Worm (Caenorhabditis elegans) whole organism, L2 larva: Measurements from ENCODE around the gene C04A11.1.

Experiments used
- C34F6.9 ChIP-seq: fragments of 150-350 bp; optimal IDR thresholded peaks from 2 replicates; lab custom pipeline; 2014; ENCODE audit warnings: missing biosample characterization, missing genetic modification characterization
- F13H6.1 ChIP-seq: sonication (generic microtip); optimal IDR thresholded peaks from 2 replicates; lab custom pipeline; 2016; ENCODE audit warnings: missing genetic modification characterization, missing compliant biosample characterization
- R02D3.7 ChIP-seq: fragments of 150-350 bp; optimal IDR thresholded peaks from 2 replicates; lab custom pipeline; 2014; ENCODE audit warnings: missing biosample characterization, missing genetic modification characterization
- Y55F3AM.14 ChIP-seq: fragments of 200-800 bp; sonication (Bioruptor generic); optimal IDR thresholded peaks from 2 replicates; lab custom pipeline; 2018; ENCODE audit warnings: mild to moderate bottlenecking, missing genetic modification characterization, missing compliant biosample characterization
- ZK546.5 ChIP-seq: sonication (generic microtip); optimal IDR thresholded peaks from 2 replicates; lab custom pipeline; 2017; ENCODE audit warnings: missing biosample characterization, missing genetic modification characterization
- alr-1 ChIP-seq: fragments of 150-350 bp; optimal IDR thresholded peaks from 2 replicates; lab custom pipeline; 2014; ENCODE audit warnings: missing biosample characterization, missing genetic modification characterization
- ama-1 ChIP-seq: fragments of 150-350 bp; optimal IDR thresholded peaks from 2 replicates; lab custom pipeline; 2018; ENCODE audit warnings: inconsistent platforms
- crh-2 ChIP-seq: sonication (generic microtip); optimal IDR thresholded peaks from 2 replicates; lab custom pipeline; 2017; ENCODE audit warnings: missing biosample characterization, missing genetic modification characterization
- dmd-4 ChIP-seq: sonication (generic microtip); optimal IDR thresholded peaks from 2 replicates; lab custom pipeline; 2017; ENCODE audit warnings: missing biosample characterization, missing genetic modification characterization
- elt-1 ChIP-seq: fragments of 150-350 bp; optimal IDR thresholded peaks from 2 replicates; lab custom pipeline; 2014; ENCODE audit warnings: missing biosample characterization, missing genetic modification characterization
- elt-3 ChIP-seq: sonication (generic microtip); optimal IDR thresholded peaks from 2 replicates; lab custom pipeline; 2017; ENCODE audit warnings: missing biosample characterization, missing genetic modification characterization
- lin-11 ChIP-seq: fragments of 150-350 bp; sonication (generic microtip); optimal IDR thresholded peaks from 2 replicates; lab custom pipeline; 2014; ENCODE audit warnings: missing biosample characterization, missing genetic modification characterization, inconsistent platforms, mixed read lengths
- lin-13 ChIP-seq: fragments of 150-350 bp; optimal IDR thresholded peaks from 2 replicates; lab custom pipeline; 2014; ENCODE audit warnings: missing biosample characterization, missing genetic modification reagents, missing genetic modification characterization
- lin-39 ChIP-seq: fragments of 150-350 bp; optimal IDR thresholded peaks from 2 replicates; lab custom pipeline; 2014; ENCODE audit warnings: missing biosample characterization, missing genetic modification reagents, missing genetic modification characterization
- mab-5 ChIP-seq: fragments of 150-350 bp; optimal IDR thresholded peaks from 2 replicates; lab custom pipeline; 2014; ENCODE audit warnings: missing biosample characterization, missing genetic modification characterization
- mbf-1 ChIP-seq: sonication (generic microtip); optimal IDR thresholded peaks from 2 replicates; lab custom pipeline; 2017; ENCODE audit warnings: missing biosample characterization, missing genetic modification characterization
- nhr-10 ChIP-seq: sonication (generic microtip); optimal IDR thresholded peaks from 2 replicates; lab custom pipeline; 2017; ENCODE audit warnings: missing biosample characterization, missing genetic modification characterization
- nhr-11 ChIP-seq: fragments of 150-350 bp; optimal IDR thresholded peaks from 2 replicates; lab custom pipeline; 2014; ENCODE audit warnings: missing biosample characterization, missing genetic modification characterization
- nhr-12 ChIP-seq: fragments of 150-350 bp; optimal IDR thresholded peaks from 2 replicates; lab custom pipeline; 2014; ENCODE audit warnings: missing biosample characterization, missing genetic modification characterization
- nhr-129 ChIP-seq: fragments of 150-350 bp; optimal IDR thresholded peaks from 2 replicates; lab custom pipeline; 2014; ENCODE audit warnings: missing biosample characterization, missing genetic modification characterization
- nhr-21 ChIP-seq: fragments of 150-350 bp; optimal IDR thresholded peaks from 2 replicates; lab custom pipeline; 2014; ENCODE audit warnings: missing biosample characterization, missing genetic modification characterization
- nhr-23 ChIP-seq: fragments of 150-350 bp; optimal IDR thresholded peaks from 2 replicates; lab custom pipeline; 2014; ENCODE audit warnings: missing biosample characterization, missing genetic modification reagents, missing genetic modification characterization
- nhr-25 ChIP-seq: fragments of 150-350 bp; sonication (generic microtip); optimal IDR thresholded peaks from 3 replicates; lab custom pipeline; 2014; ENCODE audit warnings: missing biosample characterization, missing genetic modification characterization
- peb-1 ChIP-seq: fragments of 150-350 bp; optimal IDR thresholded peaks from 2 replicates; lab custom pipeline; 2014; ENCODE audit warnings: missing biosample characterization, missing genetic modification characterization
- sem-4 ChIP-seq: fragments of 150-350 bp; optimal IDR thresholded peaks from 2 replicates; lab custom pipeline; 2014; ENCODE audit warnings: missing biosample characterization, missing genetic modification reagents, missing genetic modification characterization
- skn-1 ChIP-seq: sonication (generic microtip); optimal IDR thresholded peaks from 2 replicates; lab custom pipeline; 2017; ENCODE audit warnings: missing biosample characterization, missing genetic modification characterization
- snpc-4 ChIP-seq: fragments of 150-350 bp; optimal IDR thresholded peaks from 2 replicates; lab custom pipeline; 2014; ENCODE audit warnings: missing biosample characterization, missing genetic modification characterization
- unc-55 ChIP-seq: fragments of 150-350 bp; sonication (generic microtip); optimal IDR thresholded peaks from 3 replicates; lab custom pipeline; 2014; ENCODE audit warnings: missing biosample characterization, missing genetic modification reagents, missing genetic modification characterization
- unc-62 ChIP-seq: fragments of 150-350 bp; optimal IDR thresholded peaks from 2 replicates; lab custom pipeline; 2014; ENCODE audit warnings: missing biosample characterization, missing genetic modification reagents, missing genetic modification characterization
- zag-1 ChIP-seq: fragments of 150-350 bp; optimal IDR thresholded peaks from 2 replicates; lab custom pipeline; 2014; ENCODE audit warnings: missing biosample characterization, missing genetic modification characterization
- ztf-1 ChIP-seq: fragments of 200-800 bp; sonication (Bioruptor generic); conservative IDR thresholded peaks from 2 replicates; pipeline ENCODE4 v1.3.6; 2022; ENCODE audit warnings: missing genetic modification characterization, missing compliant biosample characterization
- ztf-11 ChIP-seq: sonication (generic microtip); optimal IDR thresholded peaks from 2 replicates; lab custom pipeline; 2017; ENCODE audit warnings: missing biosample characterization, missing genetic modification characterization
- ztf-4 ChIP-seq: fragments of 150-350 bp; optimal IDR thresholded peaks from 2 replicates; lab custom pipeline; 2014; ENCODE audit warnings: missing biosample characterization, missing genetic modification characterization

The C04A11.1 gene

DNA sequence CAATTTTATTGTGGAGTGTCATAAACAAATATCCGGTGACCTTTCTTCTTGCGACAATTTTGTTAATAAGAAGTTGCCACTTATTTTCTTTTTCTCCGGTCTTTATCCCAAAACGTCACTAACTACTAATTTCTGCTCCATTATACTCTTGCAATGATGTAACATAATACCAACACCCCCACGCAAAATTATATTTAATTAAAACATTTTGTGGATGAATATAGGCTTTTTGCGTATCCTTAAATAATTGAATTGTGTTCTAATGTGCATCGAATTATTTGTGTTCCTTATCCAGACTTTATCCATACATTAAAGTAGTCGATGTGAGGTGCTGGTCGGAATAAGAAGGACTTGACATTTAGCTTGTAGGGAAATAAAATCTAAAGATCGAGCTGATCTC lies 42.6 kb downstream of the C04A11.1 start:
- TF ChIP-seq lin-13 (GFP tag; lab: Kevin White, UChicago) (no peak), elt-3 (tag; lab: Kevin White, UChicago) (no peak), crh-2 (no peak), R02D3.7 (tag; lab: Kevin White, UChicago) (no peak), lin-39 (tag; lab: Kevin White, UChicago) (no peak), dmd-4 (no peak), ZK546.5 (no peak), nhr-129 (tag; lab: Kevin White, UChicago) (no peak), ama-1 (lab: Kevin White, UChicago) (no peak), peb-1 (tag; lab: Kevin White, UChicago) (no peak), nhr-12 (tag; lab: Kevin White, UChicago) (no peak)

DNA sequence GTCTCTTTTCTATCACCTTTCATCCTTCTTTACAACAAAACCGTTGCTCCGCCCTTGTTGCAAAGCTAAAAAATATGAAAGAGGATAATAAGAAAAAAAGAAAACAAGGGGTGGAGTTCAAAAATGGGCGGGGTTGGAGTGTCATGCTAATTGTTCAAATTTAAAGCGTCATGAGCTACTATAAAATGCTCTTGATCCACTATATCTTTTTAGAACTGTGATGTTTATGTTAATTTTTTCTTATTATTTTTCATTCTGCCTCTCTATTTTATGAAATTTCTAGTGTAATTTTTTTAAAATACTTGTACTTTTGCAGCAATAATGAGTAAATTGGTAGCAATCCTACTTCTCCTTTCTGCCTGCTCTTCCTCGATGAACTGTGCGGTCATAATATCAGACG lies 46.3 kb downstream of the C04A11.1 start, which contains the start of gene K02D3.1:
Gene K02D3.1, plus strand, starts transcription at position 301 of the 400 bp plus-strand sequence.
- TF ChIP-seq mab-5 (tag; lab: Kevin White, UChicago), result no peak
- no peak for TF ChIP-seq ztf-4 (tag; lab: Kevin White, UChicago)
- no peak for TF ChIP-seq skn-1 (tag; lab: Kevin White, UChicago)
- TF ChIP-seq F13H6.1, result no peak
- TF ChIP-seq nhr-129 (tag; lab: Kevin White, UChicago), result no peak
- TF ChIP-seq elt-1 (tag; lab: Kevin White, UChicago), result no peak
- TF ChIP-seq dmd-4, result no peak
- no peak for TF ChIP-seq C34F6.9 (tag; lab: Kevin White, UChicago)
- no peak for TF ChIP-seq nhr-10 (tag; lab: Kevin White, UChicago)
- TF ChIP-seq R02D3.7 (tag; lab: Kevin White, UChicago), result no peak
- TF ChIP-seq lin-13 (GFP tag; lab: Kevin White, UChicago), result no peak
- no peak for TF ChIP-seq lin-11
- no peak for TF ChIP-seq lin-39 (tag; lab: Kevin White, UChicago)

DNA sequence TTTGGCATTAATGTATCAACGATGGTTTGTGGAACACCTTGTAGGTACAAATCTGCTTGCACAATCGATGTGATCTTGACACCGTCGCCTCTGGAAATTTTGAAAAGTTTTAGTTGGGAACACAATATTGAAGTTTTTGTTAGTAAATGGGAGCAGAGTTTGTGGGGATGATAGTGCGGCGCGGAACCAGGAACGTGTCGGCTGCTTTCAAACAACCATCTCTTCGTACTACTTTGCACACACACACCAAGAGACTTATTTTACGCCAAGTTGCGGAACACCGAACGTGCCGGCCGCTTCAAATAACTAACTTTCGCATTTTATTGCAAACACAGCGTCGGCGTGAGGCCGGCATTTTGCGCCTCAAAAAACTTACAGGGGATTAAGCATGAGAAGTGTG lies 48.8 kb downstream of the C04A11.1 start:
- TF ChIP-seq R02D3.7 (tag; lab: Kevin White, UChicago) (no peak), elt-1 (tag; lab: Kevin White, UChicago) (no peak), nhr-23 (tag; lab: Kevin White, UChicago) (no peak), mbf-1 (tag; lab: Kevin White, UChicago) (no peak), unc-62 (GFP tag; lab: Kevin White, UChicago) (no peak), lin-13 (GFP tag; lab: Kevin White, UChicago) (no peak), lin-39 (tag; lab: Kevin White, UChicago) (no peak), snpc-4 (tag; lab: Kevin White, UChicago) (peak; percentile 58)
- TF ChIP-seq, all 48 proteins: peak for 1

DNA sequence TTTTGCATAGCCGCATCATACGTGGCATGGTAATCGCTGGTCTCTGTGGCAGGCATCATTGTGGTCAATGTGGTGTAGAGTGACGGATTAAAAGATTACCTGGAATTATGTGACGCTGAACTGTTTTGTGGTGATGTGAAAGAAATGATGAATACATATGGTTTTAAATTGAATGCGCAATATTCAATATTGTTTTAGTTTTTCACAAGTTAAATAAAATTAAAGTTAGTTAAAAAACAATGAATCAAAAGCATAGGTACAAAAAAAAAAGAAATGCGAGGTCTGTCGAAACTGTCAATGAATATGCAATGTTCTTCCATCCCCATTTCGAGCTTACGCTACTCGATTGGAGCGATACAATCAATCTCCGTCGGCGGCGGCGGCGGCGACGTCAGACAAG lies 51.6 kb downstream of the C04A11.1 start, which contains the start of gene K02D3.2:
Gene K02D3.2, minus strand, starts transcription at position 101 of the 400 bp plus-strand sequence.
- TF ChIP-seq nhr-25 (tag; lab: Kevin White, UChicago) (no peak), C34F6.9 (tag; lab: Kevin White, UChicago) (no peak), mab-5 (tag; lab: Kevin White, UChicago) (no peak), zag-1 (tag; lab: Kevin White, UChicago) (no peak), elt-1 (tag; lab: Kevin White, UChicago) (no peak), lin-11 (no peak), R02D3.7 (tag; lab: Kevin White, UChicago) (no peak), ztf-1 (GFP tag; lab: Robert Waterston, UW) (no peak), nhr-10 (tag; lab: Kevin White, UChicago) (no peak), alr-1 (no peak), nhr-21 (tag; lab: Kevin White, UChicago) (no peak), Y55F3AM.14 (GFP tag; lab: Kevin White, UChicago) (no peak), nhr-11 (tag; lab: Kevin White, UChicago) (no peak), nhr-129 (tag; lab: Kevin White, UChicago) (no peak), sem-4 (tag; lab: Kevin White, UChicago) (no peak), ztf-11 (no peak), peb-1 (tag; lab: Kevin White, UChicago) (no peak), unc-55 (GFP tag; lab: Kevin White, UChicago) (no peak)
- TF ChIP-seq, all 48 proteins: peak for 0
